Worm (Caenorhabditis elegans) whole organism, L3 larva: ENCODE data around the gene R11D1.13.

Experiments
- ZK546.5 ChIP-seq: sonication (generic microtip); optimal IDR thresholded peaks from 2 replicates; lab custom pipeline; 2017; ENCODE audit warnings: missing biosample characterization, missing genetic modification characterization
- ceh-82 ChIP-seq: fragments of 150-350 bp; optimal IDR thresholded peaks from 2 replicates; lab custom pipeline; 2014; ENCODE audit warnings: missing biosample characterization, missing genetic modification characterization
- ceh-9 ChIP-seq: sonication (generic microtip); optimal IDR thresholded peaks from 2 replicates; lab custom pipeline; 2018; ENCODE audit warnings: missing biosample characterization, missing genetic modification characterization
- elt-3 ChIP-seq, 3 experiments: fragments of 150-350 bp in 1 of 3; sonication (generic microtip) in 2 of 3; optimal IDR thresholded peaks; 2 replicates in 2 of 3; 4 replicates in 1 of 3; lab custom pipeline; 2014 to 2017; ENCODE audit warnings: missing biosample characterization in 3 of 3, missing genetic modification characterization in 3 of 3
- fkh-10 ChIP-seq: sonication (generic microtip); optimal IDR thresholded peaks from 2 replicates; lab custom pipeline; 2017; ENCODE audit warnings: missing biosample characterization, missing genetic modification reagents, missing genetic modification characterization
- fos-1 ChIP-seq: fragments of 150-350 bp; optimal IDR thresholded peaks from 2 replicates; lab custom pipeline; 2014; ENCODE audit warnings: missing biosample characterization, missing genetic modification characterization
- nhr-237 ChIP-seq: fragments of 150-350 bp; optimal IDR thresholded peaks from 2 replicates; lab custom pipeline; 2014; ENCODE audit warnings: missing biosample characterization, missing genetic modification characterization
- nhr-76 ChIP-seq: fragments of 150-350 bp; sonication (generic microtip); optimal IDR thresholded peaks from 5 replicates; lab custom pipeline; 2014; ENCODE audit warnings: missing biosample characterization, missing genetic modification characterization
- pqm-1 ChIP-seq: fragments of 150-350 bp; optimal IDR thresholded peaks from 2 replicates; lab custom pipeline; 2017; ENCODE audit warnings: missing biosample characterization, missing genetic modification characterization, inconsistent platforms
- snpc-4 ChIP-seq: fragments of 150-350 bp; optimal IDR thresholded peaks from 2 replicates; lab custom pipeline; 2014; ENCODE audit warnings: missing biosample characterization, missing genetic modification characterization
- unc-39 ChIP-seq: sonication (generic microtip); optimal IDR thresholded peaks from 4 replicates; lab custom pipeline; 2017; ENCODE audit warnings: missing biosample characterization, missing genetic modification characterization
- unc-62 ChIP-seq: fragments of 150-350 bp; sonication (generic microtip); optimal IDR thresholded peaks from 4 replicates; lab custom pipeline; 2014; ENCODE audit warnings: missing biosample characterization, missing genetic modification reagents, missing genetic modification characterization

DNA sequence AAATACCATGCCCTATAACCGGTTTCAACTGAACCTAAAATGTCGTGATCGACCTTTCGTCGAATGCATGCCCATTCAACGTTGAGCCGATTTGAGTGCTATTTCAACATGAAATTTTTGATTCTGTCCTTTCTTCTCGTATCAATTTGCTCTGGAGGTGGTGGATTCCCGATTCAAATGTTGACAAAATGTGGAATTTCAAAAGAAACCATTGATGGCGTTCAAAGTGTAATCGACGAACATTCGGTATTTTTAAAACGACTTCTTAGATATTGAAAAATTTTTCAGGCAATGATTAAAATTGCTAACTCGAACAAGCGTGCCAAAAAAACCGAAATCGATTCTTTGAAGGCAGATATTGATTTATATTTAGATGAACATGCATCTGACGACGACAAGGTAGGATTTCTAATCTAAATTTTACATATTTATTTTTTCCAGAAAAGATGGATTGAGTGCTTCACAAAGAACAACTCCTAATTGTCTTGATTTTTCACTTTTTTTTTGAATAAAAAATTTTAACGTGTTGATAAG lies at the start of gene R11D1.13:
- no peak for TF ChIP-seq ZK546.5 (tag; lab: Kevin White, UChicago)
- TF ChIP-seq fos-1: no peak
- no peak for TF ChIP-seq fkh-10 (GFP tag; lab: Kevin White, UChicago)
- no peak for TF ChIP-seq snpc-4
- TF ChIP-seq nhr-76 (tag; lab: Kevin White, UChicago): no peak
- TF ChIP-seq nhr-237: no peak
- no peak for TF ChIP-seq ceh-9
- TF ChIP-seq pqm-1 (tag; lab: Kevin White, UChicago): no peak
- TF ChIP-seq unc-62 (GFP tag; lab: Kevin White, UChicago): no peak
- TF ChIP-seq ceh-82 (tag; lab: Kevin White, UChicago): no peak
- no peak for TF ChIP-seq elt-3 (tag; optimal IDR thresholded peaks at IDR 0.05; lab: Kevin White, UChicago)
- TF ChIP-seq unc-39: no peak
